Worm (Caenorhabditis elegans): ENCODE data around the gene tbx-7.

DNA sequence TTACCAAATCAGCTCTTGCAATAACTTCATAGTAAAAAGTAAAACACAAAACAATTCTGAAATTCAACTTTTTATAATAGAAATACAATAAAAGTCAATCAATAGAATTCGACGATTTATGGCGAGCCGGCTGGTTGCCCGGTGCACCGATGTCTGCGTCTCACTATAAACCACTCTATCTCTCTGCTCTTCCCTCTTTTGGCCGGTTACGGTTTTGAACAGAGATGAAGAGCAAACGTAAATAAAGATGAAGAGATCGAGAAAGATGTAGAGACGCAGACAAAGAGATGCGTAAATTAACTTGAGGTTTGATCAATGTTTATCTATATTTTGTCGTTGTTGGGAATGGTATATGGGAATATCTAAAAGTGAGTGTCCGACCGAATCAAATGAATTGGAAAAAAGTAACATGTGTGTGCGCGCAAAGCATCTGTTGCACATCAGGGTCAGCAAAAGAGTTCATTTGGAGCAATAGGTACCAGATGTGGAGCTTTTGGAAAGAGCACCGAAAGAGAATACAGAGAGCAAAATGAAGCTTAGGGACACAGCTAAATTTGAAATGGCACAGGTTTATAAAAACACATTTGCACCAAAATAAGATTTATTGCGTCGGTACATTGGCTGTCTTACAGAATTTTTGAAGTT, 47.9 kb downstream of the tbx-7 start:
- TF ChIP-seq cog-1 (tag; optimal IDR thresholded peaks at IDR 0.05) (no peak), flt-1 (GFP tag; IDR thresholded peaks at IDR 0.05) (no peak), klf-2 (GFP tag; conservative IDR thresholded peaks at IDR 0.05) (no peak)
